Fruit fly (Drosophila melanogaster): ENCODE results near the gene Tengl2.

Gene Tengl2

DNA sequence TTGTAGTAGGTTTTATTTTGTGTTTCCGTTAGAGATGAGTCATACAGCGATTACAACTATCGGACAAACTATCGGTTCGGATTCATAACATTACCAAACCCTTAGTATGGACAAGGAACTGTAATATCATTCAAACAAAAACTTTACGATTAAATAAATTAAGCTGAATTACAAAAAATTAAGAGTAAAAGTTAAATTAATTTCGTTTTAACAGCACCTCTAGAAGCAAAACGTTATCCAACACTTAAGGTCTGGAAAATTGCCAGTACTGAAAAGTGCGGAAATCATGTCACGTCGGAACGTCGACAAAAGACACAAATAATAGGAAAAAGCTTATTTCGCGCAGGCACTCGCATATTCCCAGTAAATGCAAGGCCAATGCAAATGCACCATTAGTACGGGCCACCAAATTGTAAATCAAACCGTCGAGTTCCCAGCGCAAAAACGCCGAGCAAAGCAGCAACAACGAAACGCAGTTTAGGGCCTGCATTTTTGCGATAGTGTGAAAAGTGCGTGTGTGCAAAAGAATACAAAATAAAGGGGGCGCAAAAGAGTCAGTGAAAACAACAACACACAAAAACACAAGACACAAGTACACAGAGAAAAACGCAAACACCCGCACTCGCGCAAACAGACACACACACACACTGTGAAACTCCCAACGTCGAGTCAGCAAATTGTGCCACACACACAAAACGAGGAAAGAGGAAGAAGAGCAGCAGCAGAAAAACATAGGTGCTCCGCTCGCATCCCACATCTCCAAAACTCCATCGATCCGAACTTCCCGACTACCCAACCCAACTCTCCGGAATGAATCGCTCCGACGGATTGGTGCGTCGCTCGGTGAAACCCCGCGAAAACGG is 12.7 kb downstream of the Tengl2 start, which contains the start of the genes CG15387 and sau (continued):
- TF ChIP-seq tll (GFP tag; optimal IDR thresholded peaks at IDR 0.05) (no peak), chinmo (GFP tag; IDR thresholded peaks at IDR 0.05; ENCODE audit: partially characterized antibody) (peak; percentile 87), Ets65A (GFP tag) (peak; percentile 99), yki (optimal IDR thresholded peaks at IDR 0.05) (no peak), mam (GFP tag; optimal IDR thresholded peaks at IDR 0.05) (peak; percentile 95), CG10267 (tag; optimal IDR thresholded peaks at IDR 0.05) (peak; percentile 99), toy (GFP tag; IDR thresholded peaks at IDR 0.05) (peak; percentile 65; the same call in 1 of the 2 replicates), dpn (GFP tag; optimal IDR thresholded peaks at IDR 0.05) (peak; percentile 87 to 95), CG6813 (GFP tag; optimal IDR thresholded peaks at IDR 0.05) (peak; percentile 58), MESR4 (GFP tag; optimal IDR thresholded peaks at IDR 0.05) (peak; percentile 42), gcm2 (GFP tag; optimal IDR thresholded peaks at IDR 0.05) (no peak), CG18599 (GFP tag; optimal IDR thresholded peaks at IDR 0.05) (peak; percentile 90), gsb-n (tag; optimal IDR thresholded peaks at IDR 0.05) (peak; percentile 81), Kr (GFP tag; optimal IDR thresholded peaks at IDR 0.05) (no peak), CG7372 (GFP tag; IDR thresholded peaks at IDR 0.05) (peak; percentile 83), CG15479 (GFP tag; optimal IDR thresholded peaks at IDR 0.05) (peak; percentile 16), Xrp1 (GFP tag; IDR thresholded peaks at IDR 0.05) (peak; percentile 88), zen2 (GFP tag; IDR thresholded peaks at IDR 0.05; ENCODE audit: partially characterized antibody) (peak; percentile 84; the same call in 2 of the 3 replicates), CG33213 (GFP tag; optimal IDR thresholded peaks at IDR 0.05) (peak; percentile 89), disco-r (GFP tag; optimal IDR thresholded peaks at IDR 0.05) (peak; percentile 84), CG2116 (GFP tag; optimal IDR thresholded peaks at IDR 0.05) (peak; percentile 90), p53 (GFP tag; optimal IDR thresholded peaks at IDR 0.05) (peak; percentile 74), stc (GFP tag; IDR thresholded peaks at IDR 0.05) (peak; percentile 82), crol (GFP tag; IDR thresholded peaks at IDR 0.05) (no peak), CG7928 (GFP tag; optimal IDR thresholded peaks at IDR 0.05) (peak; percentile 54), Atf3 (GFP tag; optimal IDR thresholded peaks at IDR 0.05) (peak; percentile 86), bab2 (GFP tag; optimal IDR thresholded peaks at IDR 0.05) (peak; percentile 92), CG11247 (GFP tag; IDR thresholded peaks at IDR 0.05) (peak; percentile 78), CG17361 (GFP tag; IDR thresholded peaks at IDR 0.05) (peak; percentile 89), Hmx (GFP tag; optimal IDR thresholded peaks at IDR 0.05) (peak; percentile 77), Spps (tag; optimal IDR thresholded peaks at IDR 0.05) (peak; percentile 78), Mad (GFP tag; optimal IDR thresholded peaks at IDR 0.05) (peak; percentile 88), gro (GFP tag; optimal IDR thresholded peaks at IDR 0.05) (peak; percentile 93), CG17612 (GFP tag; IDR thresholded peaks at IDR 0.05) (0 out of 2 replicates have a peak, but pooled peaks have one; percentile 35), CG1529 (GFP tag; optimal IDR thresholded peaks at IDR 0.05) (peak; percentile 65), CG14050 (GFP tag; IDR thresholded peaks at IDR 0.05) (peak; percentile 71), CG3281 (GFP tag; optimal IDR thresholded peaks at IDR 0.05) (peak; percentile 87), HLH4C (GFP tag; IDR thresholded peaks at IDR 0.05; ENCODE audit: partially characterized antibody) (peak; percentile 89), pfk (GFP tag; optimal IDR thresholded peaks at IDR 0.05) (peak; percentile 32), MBD-R2 (GFP tag; IDR thresholded peaks at IDR 0.05) (peak; percentile 90), Nf-YC (tag; optimal IDR thresholded peaks at IDR 0.05) (peak; percentile 78), ATbp (GFP tag; optimal IDR thresholded peaks at IDR 0.05) (peak; percentile 56), ci (GFP tag; IDR thresholded peaks at IDR 0.05) (peak; percentile 89), CG3847 (GFP tag; IDR thresholded peaks at IDR 0.05) (peak; percentile 89), Antp (GFP tag; optimal IDR thresholded peaks at IDR 0.05) (peak; percentile 90), Awh (GFP tag; IDR thresholded peaks at IDR 0.05) (peak; percentile 65), Chrac-16 (GFP tag; optimal IDR thresholded peaks at IDR 0.05) (peak; percentile 91), CG11560 (tag; IDR thresholded peaks at IDR 0.05) (peak; percentile 49; the same call in 2 of the 3 replicates), CG11093 (GFP tag; IDR thresholded peaks at IDR 0.05) (peak; percentile 72)
